In the genomic region with DNA sequence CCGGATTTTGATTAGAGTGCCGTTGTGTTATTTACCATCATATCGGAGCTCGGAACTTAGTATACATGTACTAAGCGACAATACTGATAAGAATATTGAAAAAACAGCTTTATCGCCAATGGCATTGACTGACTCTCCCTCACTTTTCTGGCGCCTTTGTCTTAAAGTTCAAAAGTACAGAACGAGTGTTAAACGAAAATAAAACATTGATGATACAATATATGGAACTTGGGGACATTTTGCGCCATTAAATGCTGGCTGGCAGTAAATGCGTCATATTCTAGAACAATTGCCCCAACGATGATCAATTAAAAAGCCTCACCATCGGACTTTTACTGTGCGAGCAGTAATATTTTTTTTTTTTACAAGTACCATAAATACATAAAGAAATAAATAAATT, we compare ENCODE assay signal across 1 fruit fly cellular context.
TF ChIP-seq lines count a peak whose summit lies in the region.

No protein-coding gene starts in this region.

TF ChIP-seq in whole organism, embryonic, 481 proteins besides CTCF, POLR2A, EP300 and RAD21 (continued from another document):
- TF ChIP-seq ac (GFP tag; optimal IDR thresholded peaks at IDR 0.05; lab: Kevin White, UChicago) (no peak), bowl (GFP tag; IDR thresholded peaks at IDR 0.05; lab: Robert Waterston, UW) (no peak), Ssrp (tag; optimal IDR thresholded peaks at IDR 0.05; lab: Kevin White, UChicago) (no peak), exex (tag; optimal IDR thresholded peaks at IDR 0.05; lab: Kevin White, UChicago) (peak; percentile 32), Hey (tag; optimal IDR thresholded peaks at IDR 0.05; lab: Kevin White, UChicago) (no peak), Tbp (GFP tag; optimal IDR thresholded peaks at IDR 0.05; lab: Kevin White, UChicago) (no peak), Neu2 (GFP tag; optimal IDR thresholded peaks at IDR 0.05; lab: Kevin White, UChicago; ENCODE audit: borderline replicate concordance) (no peak), HLHmδ (GFP tag; optimal IDR thresholded peaks at IDR 0.05; lab: Kevin White, UChicago) (no peak), zen (tag; optimal IDR thresholded peaks at IDR 0.05; lab: Kevin White, UChicago) (no peak), HmgZ (tag; optimal IDR thresholded peaks at IDR 0.05; lab: Kevin White, UChicago) (no peak), nom (GFP tag; optimal IDR thresholded peaks at IDR 0.05; lab: Kevin White, UChicago) (peak; percentile 74), CG4282 (GFP tag; optimal IDR thresholded peaks at IDR 0.05; lab: Kevin White, UChicago) (no peak), cwo (GFP tag; optimal IDR thresholded peaks at IDR 0.05; lab: Kevin White, UChicago) (peak; percentile 44), CG5953 (GFP tag; IDR thresholded peaks at IDR 0.05; lab: Robert Waterston, UW) (no peak), CG8359 (GFP tag; optimal IDR thresholded peaks at IDR 0.05; lab: Kevin White, UChicago; ENCODE audit: borderline replicate concordance) (no peak), Taf1 (GFP tag; IDR thresholded peaks at IDR 0.05; lab: Robert Waterston, UW) (no peak)
